Worm (Caenorhabditis elegans): ENCODE results near the gene grl-30.

The grl-30 gene

DNA sequence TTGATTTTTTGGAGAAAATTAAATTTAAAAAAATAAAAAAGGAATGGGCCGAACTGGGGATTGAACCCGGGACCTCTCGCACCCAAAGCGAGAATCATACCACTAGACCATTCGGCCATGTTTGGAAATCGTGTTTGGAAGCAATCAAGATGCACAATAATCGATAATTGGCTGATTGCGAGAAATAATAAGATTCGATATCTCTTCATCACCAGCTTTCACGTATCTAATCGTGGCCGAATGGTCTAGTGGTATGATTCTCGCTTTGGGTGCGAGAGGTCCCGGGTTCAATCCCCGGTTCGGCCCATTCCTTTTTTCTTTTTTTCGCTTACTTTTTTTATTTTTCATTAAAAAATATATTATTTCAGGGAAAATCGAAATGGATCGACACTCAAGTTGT, 26.0 kb downstream of the grl-30 start (continued):
- no peak for TF ChIP-seq lin-35 (GFP tag; optimal IDR thresholded peaks at IDR 0.05)
- no peak for TF ChIP-seq ztf-6 (GFP tag; IDR thresholded peaks at IDR 0.05)
- no peak for TF ChIP-seq F52B5.7 (tag; optimal IDR thresholded peaks at IDR 0.05)
- TF ChIP-seq ztf-3 (GFP tag; optimal IDR thresholded peaks at IDR 0.05), result no peak
- no peak for TF ChIP-seq ztf-18 (tag; optimal IDR thresholded peaks at IDR 0.05)
- no peak for TF ChIP-seq dox-1 (GFP tag; IDR thresholded peaks at IDR 0.05)
- no peak for TF ChIP-seq sptf-2 (GFP tag; optimal IDR thresholded peaks at IDR 0.05)
- no peak for TF ChIP-seq ama-1 (optimal IDR thresholded peaks at IDR 0.05)
- TF ChIP-seq ama-1 (GFP tag; optimal IDR thresholded peaks at IDR 0.05), result peak in 1 of 2 experiments; percentile 86
- peak; percentile 61 for TF ChIP-seq F23B12.7 (tag; optimal IDR thresholded peaks at IDR 0.05; ENCODE audit: insufficient read depth)
- TF ChIP-seq nfya-1 (tag; optimal IDR thresholded peaks at IDR 0.05; ENCODE audit: borderline replicate concordance, insufficient read depth), result no peak
- peak; percentile 44; the same call in 1 of the 2 replicates for TF ChIP-seq madf-6 (GFP tag; IDR thresholded peaks at IDR 0.05)
- TF ChIP-seq lsl-1 (GFP tag; optimal IDR thresholded peaks at IDR 0.05), result peak; percentile 43
- no peak for TF ChIP-seq cebp-2 (GFP tag; IDR thresholded peaks at IDR 0.05)
- peak; percentile 28; the same call in 1 of the 2 replicates for TF ChIP-seq Y53F4B.3 (GFP tag; IDR thresholded peaks at IDR 0.05)
- peak; percentile 79 for TF ChIP-seq lin-26 (GFP tag; IDR thresholded peaks at IDR 0.05)
- TF ChIP-seq sdz-38 (tag; optimal IDR thresholded peaks at IDR 0.05), result no peak
- 0 out of 2 replicates have a peak, but pooled peaks have one; percentile 21 for TF ChIP-seq aptf-3 (GFP tag; IDR thresholded peaks at IDR 0.05)
- TF ChIP-seq B0336.3 (GFP tag; IDR thresholded peaks at IDR 0.05), result no peak
- no peak for TF ChIP-seq F57C9.4 (tag; optimal IDR thresholded peaks at IDR 0.05)
- no peak for TF ChIP-seq ztf-22 (GFP tag; optimal IDR thresholded peaks at IDR 0.05)
- no peak for TF ChIP-seq zfh-2 (GFP tag; conservative IDR thresholded peaks at IDR 0.05)
- no peak for TF ChIP-seq zim-3 (tag; optimal IDR thresholded peaks at IDR 0.05)
- TF ChIP-seq cebp-1 (GFP tag; IDR thresholded peaks at IDR 0.05), result no peak
- TF ChIP-seq cebp-1 (tag; optimal IDR thresholded peaks at IDR 0.05), result peak; percentile 17
- peak; percentile 45 for TF ChIP-seq rcor-1 (GFP tag; IDR thresholded peaks at IDR 0.05)
- TF ChIP-seq sea-2 (GFP tag; IDR thresholded peaks at IDR 0.05), result no peak
- 0 out of 2 replicates have a peak, but pooled peaks have one; percentile 13 for TF ChIP-seq attf-6 (GFP tag; IDR thresholded peaks at IDR 0.05)
- no peak for TF ChIP-seq mcd-1 (GFP tag; IDR thresholded peaks at IDR 0.05)
- TF ChIP-seq attf-5 (GFP tag; optimal IDR thresholded peaks at IDR 0.05), result no peak
- no peak for TF ChIP-seq ztf-28 (GFP tag; IDR thresholded peaks at IDR 0.05)
- no peak for TF ChIP-seq ceh-58 (GFP tag; IDR thresholded peaks at IDR 0.05)
- TF ChIP-seq lin-54 (GFP tag; optimal IDR thresholded peaks at IDR 0.05), result peak; percentile 36
- no peak for TF ChIP-seq nhr-27 (tag; optimal IDR thresholded peaks at IDR 0.05)
- TF ChIP-seq F49E8.2 (tag; optimal IDR thresholded peaks at IDR 0.05; ENCODE audit: insufficient read depth), result peak; percentile 68
- TF ChIP-seq tbp1 (GFP tag; optimal IDR thresholded peaks at IDR 0.05), result peak; percentile 87
- TF ChIP-seq hrde-1 (tag; optimal IDR thresholded peaks at IDR 0.05; ENCODE audit: borderline replicate concordance), result no peak
- TF ChIP-seq die-1 (tag; optimal IDR thresholded peaks at IDR 0.05), result peak; percentile 54
- peak; percentile 65 for TF ChIP-seq B0261.1 (tag; optimal IDR thresholded peaks at IDR 0.05)
- TF ChIP-seq rec-8 (tag; optimal IDR thresholded peaks at IDR 0.05), result peak in 1 of 2 experiments; percentile 35

DNA sequence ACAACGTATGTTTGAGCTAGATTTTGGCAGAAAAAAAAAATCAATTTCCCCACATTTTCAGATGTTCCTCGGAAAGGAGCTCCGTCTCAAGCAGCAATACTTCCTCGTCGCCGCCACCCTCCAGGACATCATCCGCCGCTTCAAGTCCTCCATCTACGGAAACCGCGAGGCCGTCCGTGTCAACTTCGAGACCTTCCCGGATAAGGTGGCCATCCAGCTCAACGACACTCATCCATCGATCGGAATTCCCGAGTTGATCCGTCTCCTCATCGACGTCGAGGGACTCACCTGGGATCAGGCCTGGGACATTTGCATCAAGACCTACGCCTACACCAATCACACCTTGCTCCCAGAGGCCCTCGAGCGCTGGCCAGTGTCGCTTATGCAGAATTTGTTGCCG, 26.6 kb downstream of the grl-30 start:
- TF ChIP-seq madf-8 (GFP tag; conservative IDR thresholded peaks at IDR 0.05) (no peak), F33H1.4 (GFP tag; IDR thresholded peaks at IDR 0.05) (no peak), zfh-2 (GFP tag; conservative IDR thresholded peaks at IDR 0.05) (peak; percentile 59; the same call in 1 of the 2 replicates), rec-8 (tag; optimal IDR thresholded peaks at IDR 0.05) (no peak), ztf-18 (tag; optimal IDR thresholded peaks at IDR 0.05) (no peak), Y53F4B.3 (GFP tag; IDR thresholded peaks at IDR 0.05) (no peak), efl-1 (GFP tag; optimal IDR thresholded peaks at IDR 0.05) (no peak)
